Fruit fly (Drosophila melanogaster) whole organism, prepupa: ENCODE results near the gene Tet.

Experiments used
- Blimp-1 ChIP-seq: fragments of 200-800 bp; sonication (Bioruptor generic); optimal IDR thresholded peaks from 3 replicates; lab custom pipeline; 2017; ENCODE audit warnings: missing biosample characterization, missing genetic modification characterization, mild to moderate bottlenecking, moderate library complexity, missing genetic modification reagents
- CG10669 ChIP-seq: fragments of 200-800 bp; sonication (Bioruptor generic); optimal IDR thresholded peaks from 3 replicates; lab custom pipeline; 2018; ENCODE audit warnings: missing biosample characterization, mild to moderate bottlenecking, missing genetic modification characterization, moderate library complexity
- CG11762 ChIP-seq: fragments of 200-800 bp; sonication (Bioruptor generic); optimal IDR thresholded peaks from 3 replicates; lab custom pipeline; 2016; ENCODE audit warnings: missing biosample characterization, missing genetic modification characterization; ENCODE audit not compliant: insufficient read depth
- CG11902 ChIP-seq: fragments of 200-800 bp; sonication (Bioruptor generic); optimal IDR thresholded peaks from 3 replicates; lab custom pipeline; 2016; ENCODE audit warnings: missing biosample characterization, missing genetic modification characterization
- CG15336 ChIP-seq: fragments of 200-800 bp; sonication (Bioruptor generic); IDR thresholded peaks from 2 replicates; pipeline ENCODE4 v1.3.6; 2022; ENCODE audit warnings: missing biosample characterization, missing genetic modification characterization
- CG1621 ChIP-seq: fragments of 200-800 bp; sonication (Bioruptor generic); optimal IDR thresholded peaks from 3 replicates; lab custom pipeline; 2018; ENCODE audit warnings: missing biosample characterization, mild to moderate bottlenecking, missing genetic modification characterization
- CG31627 ChIP-seq: fragments of 200-800 bp; sonication (Bioruptor generic); optimal IDR thresholded peaks from 3 replicates; lab custom pipeline; 2016; ENCODE audit warnings: missing biosample characterization, missing genetic modification characterization
- CG32006 ChIP-seq: fragments of 200-800 bp; sonication (Bioruptor generic); optimal IDR thresholded peaks from 3 replicates; lab custom pipeline; 2017; ENCODE audit warnings: missing biosample characterization, mild to moderate bottlenecking, missing genetic modification characterization
- CG34406 ChIP-seq: fragments of 200-800 bp; sonication (Bioruptor generic); optimal IDR thresholded peaks from 3 replicates; lab custom pipeline; 2016; ENCODE audit warnings: missing biosample characterization, missing genetic modification characterization
- CG3919 ChIP-seq: fragments of 200-800 bp; sonication (Bioruptor generic); optimal IDR thresholded peaks from 3 replicates; lab custom pipeline; 2016; ENCODE audit warnings: missing biosample characterization, missing genetic modification characterization
- CG6163 ChIP-seq: fragments of 200-800 bp; sonication (Bioruptor generic); IDR thresholded peaks from 3 replicates; pipeline ENCODE4 v1.3.6; 2022; ENCODE audit warnings: missing biosample characterization, missing genetic modification characterization
- CG6276 ChIP-seq: fragments of 200-800 bp; sonication (Bioruptor generic); optimal IDR thresholded peaks from 2 replicates; lab custom pipeline; 2017; ENCODE audit warnings: missing biosample characterization, mild to moderate bottlenecking, missing genetic modification characterization
- CG6808 ChIP-seq: fragments of 200-800 bp; sonication (Bioruptor generic); optimal IDR thresholded peaks from 3 replicates; lab custom pipeline; 2017; ENCODE audit warnings: missing biosample characterization, missing genetic modification characterization, mild to moderate bottlenecking, moderate library complexity, missing genetic modification reagents
- CG6854 ChIP-seq: fragments of 200-800 bp; sonication (Bioruptor generic); optimal IDR thresholded peaks from 2 replicates; lab custom pipeline; 2017; ENCODE audit warnings: missing biosample characterization, mild to moderate bottlenecking, missing genetic modification characterization
- CG7368 ChIP-seq: fragments of 200-800 bp; sonication (Bioruptor generic); optimal IDR thresholded peaks from 3 replicates; lab custom pipeline; 2016; ENCODE audit warnings: missing biosample characterization, missing genetic modification characterization
- CG8319 ChIP-seq: fragments of 200-800 bp; sonication (Bioruptor generic); optimal IDR thresholded peaks from 3 replicates; lab custom pipeline; 2016; ENCODE audit warnings: missing biosample characterization, missing genetic modification characterization
- CG8632 ChIP-seq: fragments of 200-800 bp; sonication (Bioruptor generic); optimal IDR thresholded peaks from 3 replicates; lab custom pipeline; 2016; ENCODE audit warnings: missing biosample characterization, missing genetic modification characterization
- Eip93F ChIP-seq: fragments of 200-800 bp; sonication (Bioruptor generic); optimal IDR thresholded peaks from 2 replicates; lab custom pipeline; 2016; ENCODE audit warnings: missing biosample characterization, mild to moderate bottlenecking, missing genetic modification characterization
- Ets21C ChIP-seq: fragments of 200-800 bp; sonication (Bioruptor generic); optimal IDR thresholded peaks from 3 replicates; lab custom pipeline; 2016; ENCODE audit warnings: missing biosample characterization, missing genetic modification characterization
- Ets96B ChIP-seq: fragments of 200-800 bp; optimal IDR thresholded peaks from 2 replicates; lab custom pipeline; 2019; ENCODE audit warnings: missing biosample characterization, mild to moderate bottlenecking, missing genetic modification characterization, moderate library complexity
- Gug ChIP-seq: fragments of 200-800 bp; sonication (Bioruptor generic); IDR thresholded peaks from 2 replicates; pipeline ENCODE4 v1.3.6; 2022; ENCODE audit warnings: missing biosample characterization, missing genetic modification characterization
- Hr39 ChIP-seq: fragments of 200-800 bp; sonication (Bioruptor generic); optimal IDR thresholded peaks from 2 replicates; lab custom pipeline; 2016; ENCODE audit warnings: missing biosample characterization, missing genetic modification characterization
- Hr4 ChIP-seq: fragments of 200-800 bp; sonication (Bioruptor generic); optimal IDR thresholded peaks from 3 replicates; lab custom pipeline; 2016; ENCODE audit warnings: missing biosample characterization, missing genetic modification characterization
- Lpt ChIP-seq: fragments of 200-800 bp; sonication (Bioruptor generic); optimal IDR thresholded peaks from 3 replicates; lab custom pipeline; 2016; ENCODE audit warnings: missing biosample characterization, missing genetic modification characterization
- Met ChIP-seq: fragments of 200-800 bp; sonication (Bioruptor generic); optimal IDR thresholded peaks from 3 replicates; lab custom pipeline; 2016; ENCODE audit warnings: missing biosample characterization, missing genetic modification characterization
- OdsH ChIP-seq: fragments of 200-800 bp; sonication (Bioruptor generic); optimal IDR thresholded peaks from 3 replicates; lab custom pipeline; 2016; ENCODE audit warnings: missing biosample characterization, missing genetic modification characterization
- Smox ChIP-seq: fragments of 200-800 bp; sonication (Bioruptor generic); optimal IDR thresholded peaks from 3 replicates; lab custom pipeline; 2016; ENCODE audit warnings: missing biosample characterization, missing genetic modification characterization
- Sox102F ChIP-seq: fragments of 200-800 bp; sonication (Bioruptor generic); optimal IDR thresholded peaks from 2 replicates; lab custom pipeline; 2016; ENCODE audit warnings: missing biosample characterization, mild to moderate bottlenecking, missing genetic modification characterization
- Sox14 ChIP-seq: fragments of 200-800 bp; sonication (Bioruptor generic); optimal IDR thresholded peaks from 3 replicates; lab custom pipeline; 2016; ENCODE audit warnings: missing biosample characterization, missing genetic modification characterization
- Sox15 ChIP-seq: fragments of 200-800 bp; sonication (Bioruptor generic); optimal IDR thresholded peaks from 3 replicates; lab custom pipeline; 2016; ENCODE audit warnings: missing biosample characterization, missing genetic modification characterization
- achi ChIP-seq: fragments of 200-800 bp; sonication (Bioruptor generic); optimal IDR thresholded peaks from 3 replicates; lab custom pipeline; 2016; ENCODE audit warnings: missing biosample characterization, missing genetic modification characterization
- acj6 ChIP-seq: fragments of 200-800 bp; sonication (Bioruptor generic); optimal IDR thresholded peaks from 3 replicates; lab custom pipeline; 2016; ENCODE audit warnings: missing biosample characterization, missing genetic modification characterization
- dsx ChIP-seq: fragments of 200-800 bp; optimal IDR thresholded peaks from 3 replicates; lab custom pipeline; 2019; ENCODE audit warnings: missing biosample characterization, mild to moderate bottlenecking, missing genetic modification characterization, moderate library complexity; ENCODE audit not compliant: poor library complexity, severe bottlenecking
- eg ChIP-seq: fragments of 200-800 bp; sonication (Bioruptor generic); IDR thresholded peaks from 3 replicates; pipeline ENCODE4 v1.3.6; 2022; ENCODE audit warnings: missing biosample characterization, missing genetic modification characterization
- fd59A ChIP-seq: fragments of 200-800 bp; sonication (Bioruptor generic); optimal IDR thresholded peaks from 2 replicates; lab custom pipeline; 2017; ENCODE audit warnings: missing biosample characterization, mild to moderate bottlenecking, missing genetic modification characterization, missing genetic modification reagents
- fkh ChIP-seq: fragments of 200-800 bp; sonication (Bioruptor generic); optimal IDR thresholded peaks from 3 replicates; lab custom pipeline; 2017; ENCODE audit warnings: missing biosample characterization, mild to moderate bottlenecking, missing genetic modification characterization, moderate library complexity
- lz ChIP-seq: fragments of 200-800 bp; sonication (Bioruptor generic); optimal IDR thresholded peaks from 3 replicates; lab custom pipeline; 2016; ENCODE audit warnings: missing biosample characterization, missing genetic modification characterization
- net ChIP-seq: fragments of 200-800 bp; sonication (Bioruptor generic); optimal IDR thresholded peaks from 3 replicates; lab custom pipeline; 2016; ENCODE audit warnings: missing biosample characterization, missing genetic modification characterization
- pdm3 ChIP-seq: fragments of 200-800 bp; sonication (Bioruptor generic); optimal IDR thresholded peaks from 3 replicates; lab custom pipeline; 2016; ENCODE audit warnings: missing biosample characterization, missing genetic modification characterization
- salr ChIP-seq, 2 experiments: fragments of 200-800 bp; sonication (Bioruptor generic); optimal IDR thresholded peaks; 3 replicates each; lab custom pipeline; 2016 to 2018; ENCODE audit warnings: missing biosample characterization in 2 of 2, missing genetic modification characterization in 2 of 2, mild to moderate bottlenecking in 1 of 2
- spab ChIP-seq: fragments of 200-800 bp; sonication (Bioruptor generic); optimal IDR thresholded peaks from 2 replicates; lab custom pipeline; 2017; ENCODE audit warnings: missing biosample characterization, mild to moderate bottlenecking, missing genetic modification characterization, missing genetic modification reagents
- ss ChIP-seq, 2 experiments: fragments of 200-800 bp; sonication (Bioruptor generic); optimal IDR thresholded peaks; 2 replicates in 1 of 2; 3 replicates in 1 of 2; lab custom pipeline; 2017 to 2018; ENCODE audit warnings: mild to moderate bottlenecking in 2 of 2, missing biosample characterization in 2 of 2, missing genetic modification characterization in 2 of 2, moderate library complexity in 1 of 2
- svp ChIP-seq: fragments of 200-800 bp; sonication (Bioruptor generic); peaks from one replicate; lab custom pipeline; 2016; ENCODE audit warnings: missing biosample characterization, missing genetic modification characterization
- topi ChIP-seq: fragments of 200-800 bp; sonication (Bioruptor generic); optimal IDR thresholded peaks from 3 replicates; lab custom pipeline; 2016; ENCODE audit warnings: missing biosample characterization, missing genetic modification characterization
- vri ChIP-seq: fragments of 200-800 bp; sonication (Bioruptor generic); optimal IDR thresholded peaks from 3 replicates; lab custom pipeline; 2016; ENCODE audit warnings: missing biosample characterization, mild to moderate bottlenecking, missing genetic modification characterization

Gene Tet

DNA sequence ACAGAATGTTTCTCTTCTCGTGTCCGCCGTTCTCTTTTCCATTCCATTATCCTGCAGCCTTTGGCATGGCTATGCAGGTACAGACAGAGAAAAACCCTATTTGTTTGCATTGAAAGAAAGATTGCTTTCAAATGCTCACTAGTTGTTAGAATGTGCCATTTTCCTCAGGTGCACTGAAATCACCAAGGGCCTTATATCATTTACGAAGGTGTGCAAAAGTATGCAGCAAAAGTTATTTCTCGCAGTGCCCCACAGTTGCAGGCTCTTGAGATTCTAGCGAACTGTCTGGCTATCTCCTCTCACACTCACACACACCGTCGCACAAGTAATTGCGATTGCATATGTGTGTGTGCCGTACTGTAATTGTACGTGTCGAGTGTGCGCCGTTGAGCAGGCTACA is 78.6 kb downstream of the Tet start (continued):
- TF ChIP-seq Sox102F (GFP tag; lab: Kevin White, UChicago) (peak; percentile 51), Sox14 (GFP tag; lab: Kevin White, UChicago) (peak; percentile 54), CG3919 (GFP tag; lab: Kevin White, UChicago) (peak; percentile 66), Met (peak; percentile 32), lz (GFP tag; lab: Kevin White, UChicago) (peak; percentile 56), achi (GFP tag; lab: Kevin White, UChicago) (peak; percentile 65), Hr4 (GFP tag; lab: Kevin White, UChicago) (peak; percentile 60), Sox15 (GFP tag; lab: Kevin White, UChicago) (no peak), svp (peak; percentile 42), CG31627 (GFP tag; lab: Kevin White, UChicago) (peak; percentile 48), topi (GFP tag; lab: Kevin White, UChicago) (peak; percentile 29), CG32006 (GFP tag; lab: Kevin White, UChicago) (peak; percentile 60), Ets96B (tag; lab: Kevin White, UChicago) (peak; percentile 65), ss (GFP tag; optimal IDR thresholded peaks at IDR 0.05; lab: Kevin White, UChicago) (peak; percentile 3 to 50), OdsH (GFP tag; lab: Kevin White, UChicago) (peak; percentile 70), Smox (GFP tag; lab: Kevin White, UChicago) (peak; percentile 46), CG8319 (GFP tag; lab: Kevin White, UChicago) (no peak), salr (GFP tag; optimal IDR thresholded peaks at IDR 0.05; lab: Kevin White, UChicago) (peak; percentile 42 to 54), Eip93F (GFP tag; lab: Kevin White, UChicago) (no peak), CG6276 (GFP tag; lab: Kevin White, UChicago) (peak; percentile 37), CG6808 (GFP tag; lab: Kevin White, UChicago) (peak; percentile 28)

dm6 chr3L:2799110-2799618 is 79.8 kb downstream of the Tet start:
- peak; percentile 95 for TF ChIP-seq fkh (GFP tag; lab: Kevin White, UChicago)
- peak; percentile 34 for TF ChIP-seq Blimp-1 (GFP tag; lab: Kevin White, UChicago)
- TF ChIP-seq CG34406 (GFP tag; lab: Kevin White, UChicago) = peak; percentile 31
- no peak for TF ChIP-seq Smox (GFP tag; lab: Kevin White, UChicago)
- TF ChIP-seq ss (GFP tag; optimal IDR thresholded peaks at IDR 0.05; lab: Kevin White, UChicago) = peak; percentile 60 to 79
- peak; percentile 71 for TF ChIP-seq eg (GFP tag; lab: Robert Waterston, UW)
- TF ChIP-seq CG6163 (GFP tag; lab: Robert Waterston, UW) = peak; percentile 78
- peak; percentile 34 for TF ChIP-seq CG10669 (GFP tag; lab: Kevin White, UChicago)
- no peak for TF ChIP-seq CG8319 (GFP tag; lab: Kevin White, UChicago)
- no peak for TF ChIP-seq Gug
- peak; percentile 28 for TF ChIP-seq CG11902 (GFP tag; lab: Kevin White, UChicago)
- TF ChIP-seq Ets96B (tag; lab: Kevin White, UChicago) = peak; percentile 45
- TF ChIP-seq Hr39 (GFP tag; lab: Kevin White, UChicago) = peak; percentile 9
- peak; percentile 58 for TF ChIP-seq CG32006 (GFP tag; lab: Kevin White, UChicago)
- TF ChIP-seq CG6276 (GFP tag; lab: Kevin White, UChicago) = peak; percentile 47
- peak; percentile 50 for TF ChIP-seq CG1621 (tag; lab: Kevin White, UChicago)
- TF ChIP-seq vri (GFP tag; lab: Kevin White, UChicago) = peak; percentile 81
- peak; percentile 72 for TF ChIP-seq CG6808 (GFP tag; lab: Kevin White, UChicago)
- TF ChIP-seq Sox14 (GFP tag; lab: Kevin White, UChicago) = peak; percentile 51
- no peak for TF ChIP-seq Eip93F (GFP tag; lab: Kevin White, UChicago)
- TF ChIP-seq spab = peak; percentile 45
- no peak for TF ChIP-seq CG31627 (GFP tag; lab: Kevin White, UChicago)
- TF ChIP-seq acj6 (GFP tag; lab: Kevin White, UChicago) = peak; percentile 7
- no peak for TF ChIP-seq CG7368 (GFP tag; lab: Kevin White, UChicago)
- peak; percentile 24 for TF ChIP-seq dsx (GFP tag; lab: Kevin White, UChicago)
- peak; percentile 95 for TF ChIP-seq svp
- peak; percentile 21 for TF ChIP-seq Lpt (GFP tag; lab: Kevin White, UChicago)
- TF ChIP-seq fd59A (GFP tag; lab: Kevin White, UChicago) = no peak
- TF ChIP-seq pdm3 = peak; percentile 21
- no peak for TF ChIP-seq OdsH (GFP tag; lab: Kevin White, UChicago)
- TF ChIP-seq Hr4 (GFP tag; lab: Kevin White, UChicago) = no peak
- peak; percentile 35 for TF ChIP-seq CG3919 (GFP tag; lab: Kevin White, UChicago)
- peak; percentile 39 for TF ChIP-seq CG8632
- TF ChIP-seq CG15336 (GFP tag; lab: Robert Waterston, UW) = peak; percentile 38; the same call in 1 of the 2 replicates
- TF ChIP-seq net (GFP tag; lab: Kevin White, UChicago) = no peak
- no peak for TF ChIP-seq CG11762 (GFP tag; lab: Kevin White, UChicago)
- peak; percentile 60 for TF ChIP-seq CG6854
- TF ChIP-seq Ets21C (GFP tag; lab: Kevin White, UChicago) = no peak
- peak; percentile 39 for TF ChIP-seq Sox102F (GFP tag; lab: Kevin White, UChicago)
- no peak for TF ChIP-seq lz (GFP tag; lab: Kevin White, UChicago)
